Worm (Caenorhabditis elegans): Measurements from ENCODE around the gene F53A2.9.

- TF ChIP-seq nhr-76 (tag; optimal IDR thresholded peaks at IDR 0.05) (no peak), pha-4 (tag; optimal IDR thresholded peaks at IDR 0.05) (no peak), nhr-12 (tag; optimal IDR thresholded peaks at IDR 0.05) (no peak), lin-32 (GFP tag; optimal IDR thresholded peaks at IDR 0.05) (no peak), elt-1 (tag; optimal IDR thresholded peaks at IDR 0.05; ENCODE audit: borderline replicate concordance, insufficient read depth) (no peak), snpc-4 (tag; optimal IDR thresholded peaks at IDR 0.05) (no peak), lsy-2 (tag; optimal IDR thresholded peaks at IDR 0.05) (no peak), mep-1 (tag; optimal IDR thresholded peaks at IDR 0.05) (no peak), ztf-11 (tag; optimal IDR thresholded peaks at IDR 0.05) (no peak), nhr-237 (tag; optimal IDR thresholded peaks at IDR 0.05) (no peak), M03D4.4 (tag; optimal IDR thresholded peaks at IDR 0.05) (no peak), unc-39 (tag; optimal IDR thresholded peaks at IDR 0.05) (no peak), nhr-28 (tag; optimal IDR thresholded peaks at IDR 0.05) (no peak)
Observed at ce11 chrIII:13339672-13340071, 19.5 kb downstream of the F53A2.9 start, which contains the start of gene F53A2.3.
